Fruit fly (Drosophila melanogaster) whole organism, pupa: Measurements from ENCODE around the gene CG15765.

ENCODE experiments used
- CG10348 ChIP-seq: fragments of 200-800 bp; sonication (Bioruptor generic); IDR thresholded peaks from 2 replicates; pipeline ENCODE4 v1.3.6; 2022; ENCODE audit warnings: missing biosample characterization, missing genetic modification characterization
- CG12605 ChIP-seq: fragments of 200-800 bp; sonication (Bioruptor generic); IDR thresholded peaks from 2 replicates; pipeline ENCODE4 v1.3.6; 2022; ENCODE audit warnings: missing biosample characterization, missing genetic modification characterization
- CG13204 ChIP-seq: fragments of 200-800 bp; sonication (Bioruptor generic); optimal IDR thresholded peaks from 2 replicates; lab custom pipeline; 2018; ENCODE audit warnings: missing biosample characterization, mild to moderate bottlenecking, missing genetic modification characterization, moderate library complexity
- CG14655 ChIP-seq: fragments of 200-800 bp; sonication (Bioruptor generic); optimal IDR thresholded peaks from 3 replicates; lab custom pipeline; 2017; ENCODE audit warnings: mild to moderate bottlenecking, missing biosample characterization, missing genetic modification reagents, missing genetic modification characterization
- CG15710 ChIP-seq: fragments of 200-800 bp; sonication (Bioruptor generic); optimal IDR thresholded peaks from 2 replicates; lab custom pipeline; 2018; ENCODE audit warnings: missing biosample characterization, mild to moderate bottlenecking, missing genetic modification characterization, moderate library complexity
- CG17806 ChIP-seq: fragments of 200-800 bp; sonication (Bioruptor generic); optimal IDR thresholded peaks from 2 replicates; lab custom pipeline; 2018; ENCODE audit warnings: missing biosample characterization, mild to moderate bottlenecking, missing genetic modification characterization, moderate library complexity
- CG32121 ChIP-seq: fragments of 200-800 bp; sonication (Bioruptor generic); IDR thresholded peaks from 2 replicates; pipeline ENCODE4 v1.3.6; 2022; ENCODE audit warnings: missing biosample characterization, missing genetic modification characterization
- CG9948 ChIP-seq: fragments of 200-800 bp; sonication (Bioruptor generic); optimal IDR thresholded peaks from 2 replicates; lab custom pipeline; 2018; ENCODE audit warnings: missing biosample characterization, mild to moderate bottlenecking, missing genetic modification characterization, moderate library complexity
- EcR ChIP-seq: fragments of 200-800 bp; sonication (Bioruptor generic); optimal IDR thresholded peaks from 3 replicates; lab custom pipeline; 2019; ENCODE audit warnings: missing biosample characterization, missing genetic modification characterization, mild to moderate bottlenecking, moderate library complexity, missing genetic modification reagents
- Ets98B ChIP-seq: fragments of 200-800 bp; sonication (Bioruptor generic); IDR thresholded peaks from 2 replicates; pipeline ENCODE4 v1.3.6; 2022; ENCODE audit warnings: missing biosample characterization, missing genetic modification characterization
- Pif1A ChIP-seq: fragments of 200-800 bp; sonication (Bioruptor generic); optimal IDR thresholded peaks from 3 replicates; lab custom pipeline; 2016; ENCODE audit warnings: missing biosample characterization, missing genetic modification characterization
- Snoo ChIP-seq: fragments of 200-800 bp; sonication (Bioruptor generic); optimal IDR thresholded peaks from 3 replicates; lab custom pipeline; 2017; ENCODE audit warnings: missing biosample characterization, mild to moderate bottlenecking, missing genetic modification characterization, inconsistent platforms
- fd96Ca ChIP-seq: fragments of 200-800 bp; sonication (Bioruptor generic); IDR thresholded peaks from 3 replicates; pipeline ENCODE4 v1.3.6; 2022; ENCODE audit warnings: missing biosample characterization, missing genetic modification characterization
- rn ChIP-seq: fragments of 200-800 bp; sonication (Bioruptor generic); IDR thresholded peaks from 2 replicates; pipeline ENCODE4 v1.3.6; 2022; ENCODE audit warnings: missing biosample characterization, missing genetic modification characterization

DNA sequence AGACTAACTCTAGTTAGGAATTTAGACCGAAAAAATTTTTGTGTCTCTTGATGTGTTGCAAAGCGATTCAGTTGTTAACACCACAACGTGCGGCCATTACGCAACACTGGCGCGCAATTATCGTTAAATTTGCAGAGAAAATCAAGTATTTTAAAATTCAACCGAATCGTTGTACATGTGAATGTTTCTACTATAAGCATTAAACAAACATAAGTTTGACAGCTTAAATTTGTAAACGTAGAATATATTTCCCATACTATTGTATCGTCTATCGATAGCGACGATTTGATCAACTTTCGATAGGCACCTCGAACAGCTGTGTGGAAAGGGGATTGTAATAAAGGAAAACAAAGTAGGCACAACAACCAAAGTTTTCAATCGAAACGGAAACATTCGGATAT, 61.2 kb downstream of the CG15765 start, which contains the start of the genes Usp30 and CG16721:
- TF ChIP-seq rn (GFP tag; lab: Robert Waterston, UW) = no peak
- TF ChIP-seq CG17806 = no peak
- TF ChIP-seq CG13204 = no peak
- no peak for TF ChIP-seq Ets98B (GFP tag; lab: Robert Waterston, UW)
- TF ChIP-seq CG32121 (GFP tag; lab: Robert Waterston, UW) = peak; percentile 48; the same call in 1 of the 2 replicates
- peak; percentile 24 for TF ChIP-seq CG15710
- TF ChIP-seq Pif1A (GFP tag; lab: Kevin White, UChicago) = no peak
- TF ChIP-seq Snoo (tag; lab: Kevin White, UChicago) = peak; percentile 13
- no peak for TF ChIP-seq CG14655 (GFP tag; lab: Kevin White, UChicago)
- no peak for TF ChIP-seq CG9948 (tag; lab: Kevin White, UChicago)
- TF ChIP-seq CG12605 (GFP tag; lab: Robert Waterston, UW) = no peak
- TF ChIP-seq CG10348 (GFP tag; lab: Robert Waterston, UW) = no peak
- no peak for TF ChIP-seq EcR (GFP tag; lab: Kevin White, UChicago)
- 0 out of 3 replicates have a peak, but pooled peaks have one; percentile 21 for TF ChIP-seq fd96Ca (GFP tag; lab: Robert Waterston, UW)
